Fruit fly (Drosophila melanogaster) whole organism, embryonic: ENCODE data around the gene CG12948.

Experiments used
- ATbp ChIP-seq: fragments of 200-800 bp; sonication (Bioruptor generic); optimal IDR thresholded peaks from 2 replicates; lab custom pipeline; 2017; ENCODE audit warnings: missing biosample characterization, mild to moderate bottlenecking, missing genetic modification characterization, missing genetic modification reagents
- Asciz ChIP-seq: fragments of 200-800 bp; sonication (Bioruptor generic); optimal IDR thresholded peaks from 2 replicates; lab custom pipeline; 2017; ENCODE audit warnings: missing biosample characterization, mild to moderate bottlenecking, missing genetic modification characterization, missing genetic modification reagents
- CG10209 ChIP-seq: fragments of 200-800 bp; sonication (Bioruptor generic); optimal IDR thresholded peaks from 3 replicates; lab custom pipeline; 2017; ENCODE audit warnings: missing biosample characterization, mild to moderate bottlenecking, missing genetic modification characterization, missing genetic modification reagents
- CG10274 ChIP-seq: fragments of 200-800 bp; sonication (Bioruptor generic); optimal IDR thresholded peaks from 3 replicates; lab custom pipeline; 2017; ENCODE audit warnings: missing biosample characterization, mild to moderate bottlenecking, missing genetic modification characterization
- CG10543 ChIP-seq: fragments of 200-800 bp; sonication (Bioruptor generic); optimal IDR thresholded peaks from 3 replicates; lab custom pipeline; 2017; ENCODE audit warnings: missing biosample characterization, mild to moderate bottlenecking, missing genetic modification characterization, moderate library complexity
- CG10565 ChIP-seq: fragments of 200-800 bp; sonication (Bioruptor generic); optimal IDR thresholded peaks from 3 replicates; lab custom pipeline; 2016; ENCODE audit warnings: missing biosample characterization, mild to moderate bottlenecking, missing genetic modification characterization
- CG11504 ChIP-seq: fragments of 200-800 bp; sonication (Bioruptor generic); optimal IDR thresholded peaks from 3 replicates; lab custom pipeline; 2019; ENCODE audit warnings: missing biosample characterization, mild to moderate bottlenecking, missing genetic modification characterization, moderate library complexity
- CG12071 ChIP-seq: fragments of 200-800 bp; sonication (Bioruptor generic); optimal IDR thresholded peaks from 3 replicates; lab custom pipeline; 2018; ENCODE audit warnings: missing biosample characterization, mild to moderate bottlenecking, missing genetic modification characterization
- CG12155 ChIP-seq: fragments of 200-800 bp; sonication (Bioruptor generic); optimal IDR thresholded peaks from 3 replicates; lab custom pipeline; 2016; ENCODE audit warnings: missing biosample characterization, missing genetic modification characterization
- CG12391 ChIP-seq: fragments of 200-800 bp; sonication (Bioruptor generic); optimal IDR thresholded peaks from 3 replicates; lab custom pipeline; 2018; ENCODE audit warnings: missing biosample characterization, mild to moderate bottlenecking, missing genetic modification characterization, moderate library complexity
- CG12659 ChIP-seq: fragments of 200-800 bp; sonication (Bioruptor generic); optimal IDR thresholded peaks from 3 replicates; lab custom pipeline; 2017; ENCODE audit warnings: mild to moderate bottlenecking, missing biosample characterization, missing genetic modification reagents, missing genetic modification characterization
- CG13424 ChIP-seq: fragments of 200-800 bp; sonication (Bioruptor generic); optimal IDR thresholded peaks from 2 replicates; lab custom pipeline; 2019; ENCODE audit warnings: missing biosample characterization, mild to moderate bottlenecking, missing genetic modification characterization, moderate library complexity
- CG13894 ChIP-seq: fragments of 200-800 bp; sonication (Bioruptor generic); optimal IDR thresholded peaks from 3 replicates; lab custom pipeline; 2018; ENCODE audit warnings: missing biosample characterization, mild to moderate bottlenecking, missing genetic modification characterization, moderate library complexity
- CG1602 ChIP-seq: fragments of 200-800 bp; sonication (Bioruptor generic); optimal IDR thresholded peaks from 3 replicates; lab custom pipeline; 2016; ENCODE audit warnings: missing biosample characterization, missing genetic modification characterization
- CG17186 ChIP-seq: fragments of 200-800 bp; sonication (Bioruptor generic); optimal IDR thresholded peaks from 3 replicates; lab custom pipeline; 2017; ENCODE audit warnings: missing biosample characterization, missing genetic modification reagents, missing genetic modification characterization
- CG32532 ChIP-seq: fragments of 200-800 bp; sonication (Bioruptor generic); IDR thresholded peaks from 2 replicates; pipeline ENCODE4 v1.3.6; 2022; ENCODE audit warnings: missing biosample characterization, missing genetic modification characterization
- CG3847 ChIP-seq: fragments of 200-800 bp; sonication (Bioruptor generic); IDR thresholded peaks from 2 replicates; pipeline ENCODE4 v1.3.6; 2022; ENCODE audit warnings: missing biosample characterization, missing genetic modification characterization
- CG4730 ChIP-seq: fragments of 200-800 bp; sonication (Bioruptor generic); IDR thresholded peaks from 2 replicates; pipeline ENCODE4 v1.3.6; 2022; ENCODE audit warnings: missing biosample characterization, missing genetic modification characterization
- CG6813 ChIP-seq: fragments of 200-800 bp; sonication (Bioruptor generic); optimal IDR thresholded peaks from 2 replicates; lab custom pipeline; 2017; ENCODE audit warnings: missing biosample characterization, missing genetic modification characterization, mild to moderate bottlenecking, moderate library complexity, missing genetic modification reagents
- CG8089 ChIP-seq: fragments of 200-800 bp; sonication (Bioruptor generic); optimal IDR thresholded peaks from 3 replicates; lab custom pipeline; 2016; ENCODE audit warnings: missing biosample characterization, missing genetic modification characterization
- CG8281 ChIP-seq: fragments of 200-800 bp; sonication (Bioruptor generic); optimal IDR thresholded peaks from 2 replicates; lab custom pipeline; 2018; ENCODE audit warnings: missing biosample characterization, mild to moderate bottlenecking, missing genetic modification characterization, moderate library complexity
- CG8290 ChIP-seq, 3 experiments: fragments of 200-800 bp; sonication (Bioruptor generic); optimal IDR thresholded peaks; 2 replicates each; lab custom pipeline; 2016 to 2019; ENCODE audit warnings: missing biosample characterization in 3 of 3, missing genetic modification characterization in 3 of 3, mild to moderate bottlenecking in 2 of 3, moderate library complexity in 1 of 3
- CHES-1-like ChIP-seq: fragments of 200-800 bp; sonication (Bioruptor generic); optimal IDR thresholded peaks from 2 replicates; lab custom pipeline; 2016; ENCODE audit warnings: missing biosample characterization, missing genetic modification characterization
- D19A ChIP-seq: fragments of 200-800 bp; optimal IDR thresholded peaks from 3 replicates; lab custom pipeline; 2019; ENCODE audit warnings: missing biosample characterization, mild to moderate bottlenecking, missing genetic modification characterization, moderate library complexity
- Dll ChIP-seq: fragments of 200-800 bp; sonication (Bioruptor generic); IDR thresholded peaks from 4 replicates; pipeline ENCODE4 v1.3.6; 2022; ENCODE audit warnings: missing biosample characterization, missing genetic modification characterization; ENCODE audit not compliant: partially characterized antibody
- NC2β ChIP-seq: fragments of 200-800 bp; sonication (Bioruptor generic); optimal IDR thresholded peaks from 2 replicates; lab custom pipeline; 2016; ENCODE audit warnings: missing biosample characterization, missing genetic modification characterization
- NfI ChIP-seq: fragments of 200-800 bp; sonication (Bioruptor generic); optimal IDR thresholded peaks from 3 replicates; lab custom pipeline; 2018; ENCODE audit warnings: missing biosample characterization, mild to moderate bottlenecking, missing genetic modification characterization, moderate library complexity
- PHDP ChIP-seq: fragments of 200-800 bp; sonication (Bioruptor generic); optimal IDR thresholded peaks from 3 replicates; lab custom pipeline; 2018; ENCODE audit warnings: missing biosample characterization, mild to moderate bottlenecking, missing genetic modification characterization, moderate library complexity
- Poxn ChIP-seq: fragments of 200-800 bp; sonication (Bioruptor generic); IDR thresholded peaks from 2 replicates; pipeline ENCODE4 v1.3.6; 2022; ENCODE audit warnings: missing biosample characterization, missing genetic modification characterization
- Sox102F ChIP-seq: fragments of 200-800 bp; sonication (Bioruptor generic); optimal IDR thresholded peaks from 2 replicates; lab custom pipeline; 2018; ENCODE audit warnings: missing biosample characterization, mild to moderate bottlenecking, missing genetic modification characterization, moderate library complexity
- Sry-β ChIP-seq: fragments of 200-800 bp; sonication (Bioruptor generic); optimal IDR thresholded peaks from 2 replicates; lab custom pipeline; 2018; ENCODE audit warnings: missing biosample characterization, mild to moderate bottlenecking, missing genetic modification characterization, moderate library complexity
- Vsx1 ChIP-seq: fragments of 200-800 bp; sonication (Bioruptor generic); optimal IDR thresholded peaks from 2 replicates; lab custom pipeline; 2017; ENCODE audit warnings: missing biosample characterization, mild to moderate bottlenecking, missing genetic modification characterization, missing genetic modification reagents
- amos ChIP-seq: fragments of 200-800 bp; sonication (Bioruptor generic); IDR thresholded peaks from 2 replicates; pipeline ENCODE4 v1.3.6; 2022; ENCODE audit warnings: missing biosample characterization, missing genetic modification characterization; ENCODE audit not compliant: partially characterized antibody
- ase ChIP-seq: fragments of 200-800 bp; sonication (Bioruptor generic); IDR thresholded peaks from 3 replicates; pipeline ENCODE4 v1.3.6; 2022; ENCODE audit warnings: missing biosample characterization, missing genetic modification characterization
- ato ChIP-seq: fragments of 200-800 bp; sonication (Bioruptor generic); IDR thresholded peaks from 2 replicates; pipeline ENCODE4 v1.3.6; 2022; ENCODE audit warnings: missing biosample characterization, missing genetic modification characterization; ENCODE audit not compliant: partially characterized antibody
- bbx ChIP-seq: fragments of 200-800 bp; sonication (Bioruptor generic); IDR thresholded peaks from 2 replicates; pipeline ENCODE4 v1.3.6; 2022; ENCODE audit warnings: missing biosample characterization, missing genetic modification characterization; ENCODE audit not compliant: partially characterized antibody
- bsh ChIP-seq, 2 experiments: fragments of 200-800 bp; sonication (Bioruptor generic); optimal IDR thresholded peaks; 2 replicates each; lab custom pipeline; 2017 to 2018; ENCODE audit warnings: mild to moderate bottlenecking in 2 of 2, missing biosample characterization in 2 of 2, missing genetic modification characterization in 2 of 2, moderate library complexity in 1 of 2
- crc ChIP-seq: fragments of 200-800 bp; sonication (Bioruptor generic); optimal IDR thresholded peaks from 2 replicates; lab custom pipeline; 2016; ENCODE audit warnings: missing biosample characterization, missing genetic modification characterization
- gem ChIP-seq: fragments of 200-800 bp; sonication (Bioruptor generic); optimal IDR thresholded peaks from 2 replicates; lab custom pipeline; 2019; ENCODE audit warnings: missing biosample characterization, mild to moderate bottlenecking, missing genetic modification characterization, moderate library complexity
- gro ChIP-seq: fragments of 200-800 bp; sonication (Bioruptor generic); optimal IDR thresholded peaks from 2 replicates; lab custom pipeline; 2016; ENCODE audit warnings: missing biosample characterization, missing genetic modification characterization
- hth ChIP-seq: fragments of >200 bp; optimal IDR thresholded peaks from 2 replicates; lab custom pipeline; 2017; ENCODE audit warnings: inconsistent platforms
- kni ChIP-seq: fragments of 200-800 bp; sonication (Bioruptor generic); optimal IDR thresholded peaks from 3 replicates; lab custom pipeline; 2017; ENCODE audit warnings: mild to moderate bottlenecking, missing biosample characterization, missing genetic modification reagents, missing genetic modification characterization
- luna ChIP-seq: fragments of 200-800 bp; sonication (Bioruptor generic); optimal IDR thresholded peaks from 2 replicates; lab custom pipeline; 2016; ENCODE audit warnings: missing biosample characterization, missing genetic modification characterization
- sob ChIP-seq: fragments of 200-800 bp; sonication (Bioruptor generic); IDR thresholded peaks from 2 replicates; pipeline ENCODE4 v1.3.6; 2022; ENCODE audit warnings: missing biosample characterization, missing genetic modification characterization
- sr ChIP-seq: fragments of 200-800 bp; sonication (Bioruptor generic); IDR thresholded peaks from 3 replicates; pipeline ENCODE4 v1.3.6; 2022; ENCODE audit warnings: missing biosample characterization, missing genetic modification characterization
- stwl ChIP-seq: fragments of 200-800 bp; sonication (Bioruptor generic); optimal IDR thresholded peaks from 3 replicates; lab custom pipeline; 2018; ENCODE audit warnings: missing biosample characterization, mild to moderate bottlenecking, missing genetic modification characterization, moderate library complexity
- tgo ChIP-seq: fragments of 200-800 bp; sonication (Bioruptor generic); IDR thresholded peaks from 3 replicates; pipeline ENCODE4 v1.3.6; 2022; ENCODE audit warnings: missing biosample characterization, missing genetic modification characterization
- tio ChIP-seq: fragments of 200-800 bp; sonication (Bioruptor generic); optimal IDR thresholded peaks from 2 replicates; lab custom pipeline; 2017; ENCODE audit warnings: missing biosample characterization, missing genetic modification characterization, inconsistent platforms
- unc-4 ChIP-seq: fragments of 200-800 bp; sonication (Bioruptor generic); IDR thresholded peaks from 2 replicates; pipeline ENCODE4 v1.3.6; 2022; ENCODE audit warnings: missing biosample characterization, missing genetic modification characterization; ENCODE audit not compliant: partially characterized antibody

CG12948 gene

DNA sequence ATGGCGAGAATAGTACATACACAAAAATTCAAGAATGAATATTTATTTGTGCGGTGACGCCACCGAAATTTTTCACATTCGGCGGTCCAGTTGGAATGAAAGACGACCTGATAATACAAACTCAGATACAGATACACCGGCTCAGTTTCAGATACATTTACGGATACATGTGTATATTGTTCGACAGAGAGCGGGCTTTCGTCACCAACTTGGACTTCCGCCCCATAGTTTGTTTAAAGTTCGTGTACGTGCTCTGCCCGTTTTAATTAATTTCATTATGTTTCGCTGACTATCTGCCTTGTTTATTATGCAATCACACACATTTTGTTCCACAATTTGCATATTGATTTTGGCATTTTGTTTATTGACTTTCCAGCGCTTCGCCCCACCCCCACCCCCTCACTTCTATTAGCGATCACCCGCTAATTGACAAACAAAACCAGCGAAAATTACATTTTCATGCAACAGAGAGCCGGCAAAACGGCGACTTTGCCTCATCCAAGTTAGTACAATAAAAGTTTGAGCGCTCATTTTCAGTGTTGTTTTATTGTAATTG, 46.3 kb downstream of the CG12948 start (continued):
- no peak for TF ChIP-seq CG11504
- TF ChIP-seq CG12659 (GFP tag; lab: Kevin White, UChicago) = peak; percentile 35
- peak; percentile 31 for TF ChIP-seq gro
- TF ChIP-seq Dll (GFP tag; lab: Robert Waterston, UW) = no peak
- no peak for TF ChIP-seq Poxn (GFP tag; lab: Robert Waterston, UW)
- peak; percentile 32 for TF ChIP-seq CG10274
- TF ChIP-seq ato (GFP tag; lab: Robert Waterston, UW) = no peak
- TF ChIP-seq unc-4 (GFP tag; lab: Robert Waterston, UW) = no peak
- peak; percentile 61 for TF ChIP-seq CG10543 (GFP tag; lab: Kevin White, UChicago)
- no peak for TF ChIP-seq CG32532
- peak; percentile 1 for TF ChIP-seq CG8281 (tag; lab: Kevin White, UChicago)
- TF ChIP-seq crc = no peak
- peak; percentile 21 for TF ChIP-seq CG13424
- peak; percentile 42 for TF ChIP-seq CHES-1-like (GFP tag; lab: Kevin White, UChicago)
- TF ChIP-seq hth = no peak
- TF ChIP-seq CG4730 (GFP tag; lab: Robert Waterston, UW) = no peak
- TF ChIP-seq kni (GFP tag; lab: Kevin White, UChicago) = no peak
- TF ChIP-seq CG13894 (tag; lab: Kevin White, UChicago) = peak; percentile 45
- no peak for TF ChIP-seq Sry-β (GFP tag; lab: Kevin White, UChicago)
- peak; percentile 46 for TF ChIP-seq CG6813
- TF ChIP-seq amos (GFP tag; lab: Robert Waterston, UW) = no peak
- TF ChIP-seq CG3847 (GFP tag; lab: Robert Waterston, UW) = no peak
- peak; percentile 58 for TF ChIP-seq Asciz
- no peak for TF ChIP-seq bbx (GFP tag; lab: Robert Waterston, UW)
- peak; percentile 32 for TF ChIP-seq PHDP (tag; lab: Kevin White, UChicago)
- TF ChIP-seq CG17186 (GFP tag; lab: Kevin White, UChicago) = no peak
- TF ChIP-seq ATbp (GFP tag; lab: Kevin White, UChicago) = peak; percentile 36
- TF ChIP-seq sr (GFP tag; lab: Robert Waterston, UW) = no peak
- TF ChIP-seq stwl = no peak
- TF ChIP-seq gem = peak; percentile 36
- TF ChIP-seq CG12391 (tag; lab: Kevin White, UChicago) = no peak
- TF ChIP-seq tio (GFP tag; lab: Kevin White, UChicago) = peak; percentile 37
- no peak for TF ChIP-seq bsh (GFP tag; optimal IDR thresholded peaks at IDR 0.05; lab: Kevin White, UChicago)
- peak; percentile 34 for TF ChIP-seq CG10209 (GFP tag; lab: Kevin White, UChicago)
- TF ChIP-seq CG12071 (GFP tag; lab: Kevin White, UChicago) = peak; percentile 63
- TF ChIP-seq ase = no peak
- TF ChIP-seq Vsx1 (GFP tag; lab: Kevin White, UChicago) = peak; percentile 22
- no peak for TF ChIP-seq tgo (GFP tag; lab: Robert Waterston, UW)
- no peak for TF ChIP-seq CG1602 (GFP tag; lab: Kevin White, UChicago)
- no peak for TF ChIP-seq NC2β (GFP tag; lab: Kevin White, UChicago)
- TF ChIP-seq sob (GFP tag; lab: Robert Waterston, UW) = no peak
- peak; percentile 17 for TF ChIP-seq CG8089
- peak; percentile 34 for TF ChIP-seq luna (GFP tag; lab: Kevin White, UChicago)
- no peak for TF ChIP-seq D19A (tag; lab: Kevin White, UChicago)
- TF ChIP-seq NfI (GFP tag; lab: Kevin White, UChicago) = peak; percentile 45
- TF ChIP-seq CG12155 (GFP tag; lab: Kevin White, UChicago) = no peak
- TF ChIP-seq CG8290 (GFP tag; optimal IDR thresholded peaks at IDR 0.05; lab: Kevin White, UChicago) = no peak
- TF ChIP-seq CG8290 (tag; optimal IDR thresholded peaks at IDR 0.05; lab: Kevin White, UChicago) = peak in 1 of 2 experiments; percentile 62
- TF ChIP-seq CG10565 (GFP tag; lab: Kevin White, UChicago) = no peak
- peak; percentile 17 for TF ChIP-seq Sox102F (GFP tag; lab: Kevin White, UChicago)
